Worm (Caenorhabditis elegans) whole organism, L2 larva: ENCODE data around the gene snpc-3.1.

ENCODE experiments used
- aly-2 ChIP-seq: fragments of 150-350 bp; optimal IDR thresholded peaks from 2 replicates; lab custom pipeline; 2014; ENCODE audit warnings: missing biosample characterization, missing genetic modification characterization
- ama-1 ChIP-seq: fragments of 150-350 bp; optimal IDR thresholded peaks from 2 replicates; lab custom pipeline; 2018; ENCODE audit warnings: inconsistent platforms
- ceh-16 ChIP-seq: fragments of 150-350 bp; optimal IDR thresholded peaks from 2 replicates; lab custom pipeline; 2014; ENCODE audit warnings: missing biosample characterization, missing genetic modification characterization
- lsy-2 ChIP-seq, 2 experiments: fragments of 150-350 bp in 1 of 2; sonication (generic microtip) in 1 of 2; optimal IDR thresholded peaks; 2 replicates each; lab custom pipeline; 2014 to 2017; ENCODE audit warnings: missing biosample characterization in 2 of 2, missing genetic modification characterization in 2 of 2
- mdl-1 ChIP-seq, 2 experiments: fragments of 150-350 bp in 1 of 2; sonication (generic microtip) in 1 of 2; optimal IDR thresholded peaks; 2 replicates each; lab custom pipeline; 2017; ENCODE audit warnings: missing biosample characterization in 2 of 2, missing genetic modification characterization in 2 of 2
- nhr-11 ChIP-seq: fragments of 150-350 bp; optimal IDR thresholded peaks from 2 replicates; lab custom pipeline; 2014; ENCODE audit warnings: missing biosample characterization, missing genetic modification characterization
- nhr-77 ChIP-seq: fragments of 150-350 bp; optimal IDR thresholded peaks from 2 replicates; lab custom pipeline; 2014; ENCODE audit warnings: missing biosample characterization, missing genetic modification characterization

DNA sequence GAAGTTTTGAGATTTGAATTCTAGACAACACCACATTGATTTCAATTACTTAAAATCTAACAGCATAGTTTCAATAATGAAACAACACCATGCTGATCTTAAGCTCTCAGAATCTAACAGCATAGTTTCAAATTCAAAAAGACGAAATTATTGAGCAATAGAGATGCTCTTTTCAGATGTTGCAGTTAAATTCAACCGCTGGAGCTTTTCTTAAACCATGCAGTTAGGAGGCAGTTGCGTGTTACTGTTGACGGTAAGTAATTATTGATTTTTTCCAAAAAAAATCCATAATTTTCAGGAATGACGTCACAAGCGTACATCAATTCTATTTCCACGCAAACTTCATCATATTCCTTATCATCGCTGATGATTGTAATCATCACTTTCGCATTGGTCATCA is 3.3 kb downstream of the snpc-3.1 start, which contains the start of gene T11F8.5:
- no peak for TF ChIP-seq lsy-2 (tag; optimal IDR thresholded peaks at IDR 0.05; lab: Kevin White, UChicago)
- TF ChIP-seq nhr-77 = no peak
- no peak for TF ChIP-seq aly-2
- no peak for TF ChIP-seq ama-1 (lab: Kevin White, UChicago)
- TF ChIP-seq ceh-16 (tag; lab: Kevin White, UChicago) = no peak
- TF ChIP-seq nhr-11 (tag; lab: Kevin White, UChicago) = no peak
- no peak for TF ChIP-seq mdl-1 (tag; optimal IDR thresholded peaks at IDR 0.05; lab: Kevin White, UChicago)
